Worm (Caenorhabditis elegans) whole organism, L4 larva: ENCODE data around the gene nucl-1.

Source experiments
- F49E8.2 ChIP-seq: sonication (generic microtip); optimal IDR thresholded peaks from 2 replicates; lab custom pipeline; 2016; ENCODE audit warnings: missing compliant biosample characterization, mild to moderate bottlenecking, missing genetic modification characterization, borderline replicate concordance
- T20F7.1 ChIP-seq: fragments of 200-800 bp; sonication (Bioruptor generic); optimal IDR thresholded peaks from 2 replicates; lab custom pipeline; 2018; ENCODE audit warnings: mild to moderate bottlenecking, missing genetic modification characterization, missing compliant biosample characterization
- T26A8.4 ChIP-seq: fragments of 200-800 bp; sonication (Bioruptor generic); IDR thresholded peaks from 2 replicates; pipeline ENCODE4 v1.3.6; 2022; ENCODE audit warnings: missing genetic modification characterization, missing compliant biosample characterization
- Y105C5A.15 ChIP-seq: fragments of 200-800 bp; sonication (Bioruptor generic); IDR thresholded peaks from 2 replicates; pipeline ENCODE4 v1.3.6; 2022; ENCODE audit warnings: missing genetic modification characterization, missing compliant biosample characterization
- Y75B8A.6 ChIP-seq: fragments of 200-800 bp; sonication (Bioruptor generic); IDR thresholded peaks from 2 replicates; pipeline ENCODE4 v1.3.6; 2022; ENCODE audit warnings: missing genetic modification reagents, missing genetic modification characterization, missing compliant biosample characterization
- ZK546.5 ChIP-seq, 2 experiments: sonication (generic microtip); optimal IDR thresholded peaks; 2 replicates each; lab custom pipeline; 2017; ENCODE audit warnings: missing biosample characterization in 2 of 2, missing genetic modification characterization in 2 of 2
- aha-1 ChIP-seq: fragments of 150-350 bp; peaks from one replicate; lab custom pipeline; 2014; ENCODE audit warnings: missing biosample characterization, missing genetic modification characterization
- arid-1 ChIP-seq: fragments of 200-800 bp; sonication (Bioruptor generic); conservative IDR thresholded peaks from 2 replicates; pipeline ENCODE4 v1.3.6; 2022; ENCODE audit warnings: missing genetic modification reagents, missing genetic modification characterization, missing compliant biosample characterization
- ceh-20 ChIP-seq: fragments of 200-800 bp; sonication (Bioruptor generic); IDR thresholded peaks from 2 replicates; pipeline ENCODE4 v1.3.6; 2022; ENCODE audit warnings: missing genetic modification reagents, missing genetic modification characterization, missing compliant biosample characterization
- ceh-62 ChIP-seq: sonication (generic microtip); optimal IDR thresholded peaks from 2 replicates; lab custom pipeline; 2017; ENCODE audit warnings: missing biosample characterization, missing genetic modification characterization
- ceh-82 ChIP-seq: sonication (generic microtip); optimal IDR thresholded peaks from 2 replicates; lab custom pipeline; 2017; ENCODE audit warnings: missing biosample characterization, missing genetic modification characterization
- duxl-1 ChIP-seq: sonication (generic microtip); optimal IDR thresholded peaks from 2 replicates; lab custom pipeline; 2016; ENCODE audit warnings: mild to moderate bottlenecking, missing genetic modification characterization, moderate library complexity, missing compliant biosample characterization; ENCODE audit not compliant: poor library complexity
- egl-43 ChIP-seq: fragments of 200-800 bp; sonication (Bioruptor generic); IDR thresholded peaks from 2 replicates; pipeline ENCODE4 v1.3.6; 2022; ENCODE audit warnings: missing genetic modification reagents, missing genetic modification characterization, missing compliant biosample characterization
- fos-1 ChIP-seq: fragments of 150-350 bp; optimal IDR thresholded peaks from 2 replicates; lab custom pipeline; 2014; ENCODE audit warnings: missing biosample characterization, missing genetic modification characterization
- hlh-11 ChIP-seq: fragments of 200-800 bp; sonication (Bioruptor generic); optimal IDR thresholded peaks from 2 replicates; lab custom pipeline; 2018; ENCODE audit warnings: mild to moderate bottlenecking, missing genetic modification characterization, missing compliant biosample characterization
- hlh-30 ChIP-seq: sonication (generic microtip); optimal IDR thresholded peaks from 2 replicates; lab custom pipeline; 2017; ENCODE audit warnings: antibody characterized with exemption, mild to moderate bottlenecking, missing genetic modification characterization, missing compliant biosample characterization; ENCODE audit not compliant: insufficient read depth
- jun-1 ChIP-seq: fragments of 150-350 bp; optimal IDR thresholded peaks from 2 replicates; lab custom pipeline; 2014; ENCODE audit warnings: missing biosample characterization, missing genetic modification reagents, missing genetic modification characterization
- lin-1 ChIP-seq: fragments of 200-800 bp; sonication (Bioruptor generic); IDR thresholded peaks from 2 replicates; pipeline ENCODE4 v1.3.6; 2022; ENCODE audit warnings: missing genetic modification reagents, missing genetic modification characterization, missing compliant biosample characterization
- lin-13 ChIP-seq: fragments of 150-350 bp; optimal IDR thresholded peaks from 2 replicates; lab custom pipeline; 2014; ENCODE audit warnings: missing biosample characterization, missing genetic modification reagents, missing genetic modification characterization
- lin-38 ChIP-seq: fragments of 200-800 bp; sonication (Bioruptor generic); IDR thresholded peaks from 2 replicates; pipeline ENCODE4 v1.3.6; 2022; ENCODE audit warnings: missing genetic modification reagents, missing genetic modification characterization, missing compliant biosample characterization
- lin-39 ChIP-seq: fragments of 150-350 bp; optimal IDR thresholded peaks from 2 replicates; lab custom pipeline; 2014; ENCODE audit warnings: missing biosample characterization, missing genetic modification reagents, missing genetic modification characterization
- lsy-2 ChIP-seq, 2 experiments: fragments of 150-350 bp in 1 of 2; sonication (generic microtip) in 1 of 2; optimal IDR thresholded peaks; 2 replicates each; lab custom pipeline; 2014 to 2017; ENCODE audit warnings: missing biosample characterization in 2 of 2, missing genetic modification characterization in 2 of 2
- madf-9 ChIP-seq: fragments of 200-800 bp; sonication (Bioruptor generic); conservative IDR thresholded peaks from 2 replicates; pipeline ENCODE4 v1.3.6; 2022; ENCODE audit warnings: missing genetic modification reagents, missing genetic modification characterization, missing compliant biosample characterization
- nhr-11 ChIP-seq: fragments of 150-350 bp; optimal IDR thresholded peaks from 2 replicates; lab custom pipeline; 2014; ENCODE audit warnings: missing biosample characterization, missing genetic modification characterization
- nhr-237 ChIP-seq: sonication (generic microtip); optimal IDR thresholded peaks from 2 replicates; lab custom pipeline; 2017; ENCODE audit warnings: missing biosample characterization, missing genetic modification characterization
- nhr-77 ChIP-seq: fragments of 150-350 bp; optimal IDR thresholded peaks from 2 replicates; lab custom pipeline; 2014; ENCODE audit warnings: missing biosample characterization, missing genetic modification characterization
- pha-4 ChIP-seq, 2 experiments: fragments of 150-350 bp in 1 of 2; fragments of 200-800 bp in 1 of 2; sonication (Bioruptor generic) in 1 of 2; IDR thresholded peaks in 1 of 2; optimal IDR thresholded peaks in 1 of 2; 2 replicates each; pipeline versions ENCODE4 v1.3.6 to Lab custom; 2014 to 2022; ENCODE audit warnings: missing genetic modification characterization in 2 of 2, missing genetic modification reagents in 2 of 2, missing biosample characterization in 1 of 2, missing compliant biosample characterization in 1 of 2
- rbr-2 ChIP-seq: sonication (generic microtip); optimal IDR thresholded peaks from 2 replicates; lab custom pipeline; 2016; ENCODE audit warnings: missing genotype, missing genetic modification characterization, missing compliant biosample characterization
- saeg-2 ChIP-seq: fragments of 200-800 bp; sonication (Bioruptor generic); IDR thresholded peaks from 2 replicates; pipeline ENCODE4 v1.3.6; 2022; ENCODE audit warnings: missing genetic modification reagents, missing genetic modification characterization, missing compliant biosample characterization
- set-16 ChIP-seq: fragments of 200-800 bp; sonication (Bioruptor generic); IDR thresholded peaks from 2 replicates; pipeline ENCODE4 v1.3.6; 2022; ENCODE audit warnings: missing genetic modification reagents, missing genetic modification characterization, missing compliant biosample characterization
- spr-1 ChIP-seq: sonication (generic microtip); optimal IDR thresholded peaks from 2 replicates; lab custom pipeline; 2016; ENCODE audit warnings: mild to moderate bottlenecking, missing genetic modification characterization, missing compliant biosample characterization
- unc-39 ChIP-seq: sonication (generic microtip); optimal IDR thresholded peaks from 2 replicates; lab custom pipeline; 2017; ENCODE audit warnings: missing biosample characterization, missing genetic modification characterization
- unc-62 ChIP-seq, 3 experiments: fragments of 150-350 bp in 1 of 3; sonication (generic microtip); optimal IDR thresholded peaks in 2 of 3; peaks in 1 of 3; 1 replicate in 1 of 3; 2 replicates in 2 of 3; lab custom pipeline; 2014 to 2017; ENCODE audit warnings: missing biosample characterization in 3 of 3, missing genetic modification characterization in 3 of 3, missing genetic modification reagents in 3 of 3, missing genotype in 1 of 3
- zip-11 ChIP-seq: fragments of 200-800 bp; sonication (Bioruptor generic); IDR thresholded peaks from 2 replicates; pipeline ENCODE4 v1.3.6; 2022; ENCODE audit warnings: missing genetic modification characterization, missing compliant biosample characterization

nucl-1 gene

ce11 chrIV:8289105-8289504 is 225 bp downstream of the nucl-1 start:
- peak; percentile 94 for TF ChIP-seq set-16 (GFP tag; lab: Robert Waterston, UW)
- no peak for TF ChIP-seq hlh-11 (tag; lab: Kevin White, UChicago)
- TF ChIP-seq lin-1 (GFP tag; lab: Robert Waterston, UW): 0 out of 2 replicates have a peak, but pooled peaks have one; percentile 8
- no peak for TF ChIP-seq jun-1
- TF ChIP-seq Y75B8A.6: no peak
- TF ChIP-seq hlh-30 (tag; lab: Kevin White, UChicago): no peak
- TF ChIP-seq ceh-82: no peak
- no peak for TF ChIP-seq ceh-62 (tag; lab: Kevin White, UChicago)
- TF ChIP-seq aha-1 (tag; lab: Kevin White, UChicago): no peak
- TF ChIP-seq T26A8.4 (GFP tag; lab: Robert Waterston, UW): no peak
- TF ChIP-seq egl-43 (GFP tag; lab: Robert Waterston, UW): 0 out of 2 replicates have a peak, but pooled peaks have one; percentile 51
- no peak for TF ChIP-seq nhr-237 (tag; lab: Kevin White, UChicago)
- no peak for TF ChIP-seq lsy-2 (tag; optimal IDR thresholded peaks at IDR 0.05; lab: Kevin White, UChicago)
- TF ChIP-seq, all 104 proteins: peak for 3

DNA sequence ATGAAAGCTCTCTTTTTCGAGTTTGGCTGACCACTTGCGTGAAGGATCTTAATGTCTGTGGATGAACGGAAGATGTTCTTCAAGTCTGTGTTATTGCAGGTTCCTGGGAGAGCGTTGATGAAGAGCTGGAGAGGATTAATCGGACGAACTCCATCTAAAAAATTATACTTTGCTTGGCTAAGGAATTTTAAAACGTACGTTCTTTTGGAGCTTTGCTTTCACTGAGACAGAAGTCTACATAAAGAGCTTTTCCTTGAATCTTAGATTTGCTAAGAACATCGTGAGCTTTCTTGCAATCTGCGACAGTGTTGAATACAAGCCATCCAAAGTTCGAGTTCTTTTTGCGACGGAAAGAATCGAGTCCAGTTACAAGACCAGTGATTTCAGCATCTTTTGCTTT is 2.0 kb downstream of the nucl-1 start:
- TF ChIP-seq unc-62 (GFP tag; optimal IDR thresholded peaks at IDR 0.05 in 1 of 2; lab: Kevin White, UChicago): peak in 1 of 2 experiments; percentile 96
- TF ChIP-seq unc-62 (tag; optimal IDR thresholded peaks at IDR 0.05; lab: Kevin White, UChicago): no peak
- TF ChIP-seq ZK546.5 (tag; optimal IDR thresholded peaks at IDR 0.05; lab: Kevin White, UChicago): no peak

DNA sequence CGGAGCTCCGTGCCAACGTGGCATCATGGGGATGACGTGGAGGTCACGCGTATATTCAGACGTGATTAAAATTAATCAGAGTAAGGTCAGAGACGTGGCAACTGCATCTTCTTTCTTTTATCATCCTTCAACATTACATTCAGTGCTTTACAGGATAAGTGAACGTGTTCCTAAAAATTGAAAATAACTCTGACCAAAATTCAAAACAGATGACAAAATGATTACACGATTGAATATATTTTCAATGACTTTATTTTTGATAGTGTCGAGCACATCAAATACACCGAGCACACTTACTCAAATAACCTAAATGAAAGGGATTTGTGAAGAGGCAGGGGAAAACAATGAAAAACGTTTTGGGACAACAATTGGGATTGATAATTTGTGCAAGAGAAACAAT is 3.0 kb downstream of the nucl-1 start, which contains the start of gene K07H8.9:
K07H8.9 (minus strand) TSS at position 125 of the 400 bp plus-strand sequence.
- no peak for TF ChIP-seq nhr-11 (tag; lab: Kevin White, UChicago)
- TF ChIP-seq Y105C5A.15: 0 out of 2 replicates have a peak, but pooled peaks have one; percentile 15
- no peak for TF ChIP-seq ceh-20 (GFP tag; lab: Robert Waterston, UW)
- TF ChIP-seq F49E8.2 (tag; lab: Kevin White, UChicago): peak; percentile 42

- TF ChIP-seq egl-43 (GFP tag; lab: Robert Waterston, UW) (no peak), T20F7.1 (no peak), unc-62 (GFP tag; optimal IDR thresholded peaks at IDR 0.05 in 1 of 2; lab: Kevin White, UChicago) (peak in 1 of 2 experiments; percentile 80), unc-62 (tag; optimal IDR thresholded peaks at IDR 0.05; lab: Kevin White, UChicago) (no peak)
- TF ChIP-seq, all 104 proteins: peak for 1
Measured at ce11 chrIV:8283214-8283613, 6.1 kb downstream of the nucl-1 start.

- TF ChIP-seq nhr-11 (tag; lab: Kevin White, UChicago): no peak
- no peak for TF ChIP-seq arid-1 (GFP tag; lab: Robert Waterston, UW)
- no peak for TF ChIP-seq lin-38 (GFP tag; lab: Robert Waterston, UW)
- TF ChIP-seq lin-39 (tag; lab: Kevin White, UChicago): no peak
- no peak for TF ChIP-seq aha-1 (tag; lab: Kevin White, UChicago)
- no peak for TF ChIP-seq zip-11 (GFP tag; lab: Robert Waterston, UW)
- no peak for TF ChIP-seq unc-39 (tag; lab: Kevin White, UChicago)
- no peak for TF ChIP-seq duxl-1 (tag; lab: Kevin White, UChicago)
- no peak for TF ChIP-seq rbr-2 (tag; lab: Kevin White, UChicago)
Measured at ce11 chrIV:8276609-8277008, 12.7 kb downstream of the nucl-1 start, which contains the start of gene K07H8.12. Gene K07H8.12, minus strand, starts transcription at chrIV:8276709.

DNA sequence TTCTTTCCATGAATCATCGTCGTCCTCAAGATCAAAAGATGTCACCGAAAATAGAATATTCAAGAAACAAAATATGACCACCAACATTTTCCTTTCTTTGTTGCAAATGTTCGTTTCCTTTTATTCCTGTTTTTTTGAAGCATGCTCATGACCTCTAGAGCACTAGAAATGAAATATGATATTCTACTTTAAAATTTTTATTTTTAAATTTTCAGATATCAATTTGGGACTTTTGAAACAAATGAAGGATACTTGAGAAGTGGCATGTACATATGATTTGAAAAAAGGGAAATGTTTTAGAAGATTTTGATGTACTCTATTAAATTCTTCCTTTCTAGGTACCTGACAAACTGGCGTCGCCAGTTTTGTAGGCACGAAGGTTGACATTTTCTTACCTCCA is 14.1 kb downstream of the nucl-1 start, which contains the start of gene K07H8.11:
K07H8.11 (minus strand) TSS at position 101 of the 400 bp plus-strand sequence.
- no peak for TF ChIP-seq spr-1 (tag; lab: Kevin White, UChicago)
- TF ChIP-seq ceh-62 (tag; lab: Kevin White, UChicago): no peak
- TF ChIP-seq pha-4 (GFP tag; IDR thresholded peaks at IDR 0.05; lab: Robert Waterston, UW): no peak
- no peak for TF ChIP-seq pha-4 (tag; optimal IDR thresholded peaks at IDR 0.05; lab: Kevin White, UChicago)
- no peak for TF ChIP-seq lin-13 (GFP tag; lab: Kevin White, UChicago)
- no peak for TF ChIP-seq egl-43 (GFP tag; lab: Robert Waterston, UW)
- no peak for TF ChIP-seq madf-9 (GFP tag; lab: Robert Waterston, UW)
- no peak for TF ChIP-seq lin-1 (GFP tag; lab: Robert Waterston, UW)
- TF ChIP-seq unc-62 (GFP tag; optimal IDR thresholded peaks at IDR 0.05 in 1 of 2; lab: Kevin White, UChicago): no peak
- TF ChIP-seq unc-62 (tag; optimal IDR thresholded peaks at IDR 0.05; lab: Kevin White, UChicago): no peak
- no peak for TF ChIP-seq set-16 (GFP tag; lab: Robert Waterston, UW)
- no peak for TF ChIP-seq nhr-77
- no peak for TF ChIP-seq fos-1 (tag; lab: Kevin White, UChicago)
- no peak for TF ChIP-seq saeg-2 (GFP tag; lab: Robert Waterston, UW)
